Fruit fly (Drosophila melanogaster): ENCODE results near the gene CG31064.

CG31064 gene

DNA sequence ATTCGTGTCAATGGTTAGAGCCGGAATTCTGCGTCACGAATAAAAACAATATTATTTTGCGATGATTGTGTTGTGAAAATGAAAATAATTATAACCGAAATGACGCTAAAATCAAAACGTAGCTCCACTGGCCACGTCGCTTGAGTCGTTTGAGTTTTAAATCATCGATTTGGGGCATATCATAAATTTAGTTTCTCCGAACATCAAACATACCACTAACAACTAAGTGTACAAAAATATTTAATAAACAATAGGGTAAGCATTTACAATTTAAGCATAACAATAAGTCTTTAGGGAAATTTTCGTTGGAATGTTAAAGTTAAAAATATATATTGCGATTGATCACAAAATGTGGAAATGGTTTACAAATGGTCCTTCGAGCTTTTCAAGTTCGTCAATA lies 12.0 kb upstream of the CG31064 start, which contains the start of the genes TTLL6B and TfIIA-L:
Gene TTLL6B, minus strand, starts transcription at position 101 of the 400 bp plus-strand sequence.
Gene TfIIA-L, plus strand, starts transcription at position 206 of the 400 bp plus-strand sequence.
- TF ChIP-seq CG17806 (tag; optimal IDR thresholded peaks at IDR 0.05) (no peak), fd96Ca (GFP tag; IDR thresholded peaks at IDR 0.05) (no peak), CG34367 (tag; optimal IDR thresholded peaks at IDR 0.05) (no peak), D1 (tag; optimal IDR thresholded peaks at IDR 0.05) (no peak), CG14655 (GFP tag; optimal IDR thresholded peaks at IDR 0.05) (no peak), CG32121 (GFP tag; IDR thresholded peaks at IDR 0.05) (no peak), CG13204 (GFP tag; optimal IDR thresholded peaks at IDR 0.05) (no peak), Pif1A (GFP tag; optimal IDR thresholded peaks at IDR 0.05) (no peak), CG8301 (tag; optimal IDR thresholded peaks at IDR 0.05) (no peak), Ets98B (GFP tag; IDR thresholded peaks at IDR 0.05) (no peak), CG4496 (GFP tag; IDR thresholded peaks at IDR 0.05) (no peak), CG10348 (GFP tag; IDR thresholded peaks at IDR 0.05) (no peak), CG9948 (tag; optimal IDR thresholded peaks at IDR 0.05) (no peak), gl (tag; optimal IDR thresholded peaks at IDR 0.05) (no peak), CG8159 (tag; optimal IDR thresholded peaks at IDR 0.05) (no peak)

DNA sequence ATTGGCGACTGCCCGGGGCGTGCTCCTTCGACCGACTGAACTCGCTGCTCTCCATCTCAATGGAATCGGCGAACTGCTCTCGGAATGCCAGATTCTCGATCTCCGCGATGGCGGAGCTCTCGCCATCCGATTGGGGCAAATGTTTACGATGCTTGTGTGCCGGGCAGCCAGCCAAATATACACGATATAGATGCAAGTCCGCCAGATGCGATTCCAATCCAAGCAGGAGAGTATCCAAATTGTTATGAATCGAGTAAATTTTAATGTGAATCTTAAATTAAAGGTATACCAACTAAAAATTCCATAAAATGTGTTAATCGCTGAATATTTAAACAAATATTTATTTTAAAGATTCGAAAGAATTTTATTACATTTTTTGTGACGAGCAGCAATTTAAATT lies 9.0 kb upstream of the CG31064 start, which contains the start of gene CG5984:
Gene CG5984, minus strand, starts transcription at position 101 of the 400 bp plus-strand sequence.
- TF ChIP-seq Snoo (tag; optimal IDR thresholded peaks at IDR 0.05) (no peak), CG8301 (tag; optimal IDR thresholded peaks at IDR 0.05) (no peak), CG15710 (tag; optimal IDR thresholded peaks at IDR 0.05) (no peak), EcR (GFP tag; optimal IDR thresholded peaks at IDR 0.05) (no peak), CG13204 (GFP tag; optimal IDR thresholded peaks at IDR 0.05) (no peak), D1 (tag; optimal IDR thresholded peaks at IDR 0.05) (no peak), CG14655 (GFP tag; optimal IDR thresholded peaks at IDR 0.05) (no peak), gl (tag; optimal IDR thresholded peaks at IDR 0.05) (no peak), Pif1A (GFP tag; optimal IDR thresholded peaks at IDR 0.05) (no peak), CG12605 (GFP tag; IDR thresholded peaks at IDR 0.05) (no peak), CG32121 (GFP tag; IDR thresholded peaks at IDR 0.05) (no peak), Ets98B (GFP tag; IDR thresholded peaks at IDR 0.05) (no peak), Pif1B (GFP tag; optimal IDR thresholded peaks at IDR 0.05) (no peak), CG9948 (tag; optimal IDR thresholded peaks at IDR 0.05) (no peak), rn (GFP tag; IDR thresholded peaks at IDR 0.05) (no peak), CG34367 (tag; optimal IDR thresholded peaks at IDR 0.05) (no peak), CG17806 (tag; optimal IDR thresholded peaks at IDR 0.05) (no peak), CG10348 (GFP tag; IDR thresholded peaks at IDR 0.05) (no peak), CG8159 (tag; optimal IDR thresholded peaks at IDR 0.05) (no peak), CG4496 (GFP tag; IDR thresholded peaks at IDR 0.05) (no peak)

DNA sequence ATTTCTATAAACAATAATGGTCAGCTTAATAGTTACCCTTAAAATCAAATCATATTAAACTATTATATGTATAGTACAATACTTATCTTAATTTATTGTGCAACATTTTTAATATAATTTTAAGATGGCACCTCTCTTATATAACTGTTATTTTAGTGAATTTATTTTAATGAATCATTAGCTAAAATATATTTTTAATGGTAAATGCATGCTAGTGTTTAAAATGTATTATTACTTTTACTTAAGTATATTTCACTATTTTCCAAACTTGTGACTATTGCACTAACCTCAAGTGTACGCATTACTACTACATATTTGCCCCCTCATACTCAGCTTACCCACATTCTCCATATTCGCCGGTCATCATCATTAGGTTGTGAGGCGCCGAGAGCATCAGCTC lies 7.4 kb upstream of the CG31064 start:
- TF ChIP-seq CG8159 (tag; optimal IDR thresholded peaks at IDR 0.05), result peak; percentile 87
- peak; percentile 10 for TF ChIP-seq CG13204 (GFP tag; optimal IDR thresholded peaks at IDR 0.05)
- TF ChIP-seq CG8301 (tag; optimal IDR thresholded peaks at IDR 0.05), result peak; percentile 81
- peak; percentile 80 for TF ChIP-seq CG15710 (tag; optimal IDR thresholded peaks at IDR 0.05)
- TF ChIP-seq CG17806 (tag; optimal IDR thresholded peaks at IDR 0.05), result peak; percentile 69
- peak; percentile 64 for TF ChIP-seq CG12605 (GFP tag; IDR thresholded peaks at IDR 0.05)
- no peak for TF ChIP-seq Pif1B (GFP tag; optimal IDR thresholded peaks at IDR 0.05)
- TF ChIP-seq Snoo (tag; optimal IDR thresholded peaks at IDR 0.05), result no peak
- TF ChIP-seq CG32121 (GFP tag; IDR thresholded peaks at IDR 0.05), result peak; percentile 49
- no peak for TF ChIP-seq rn (GFP tag; IDR thresholded peaks at IDR 0.05)
- TF ChIP-seq Pif1A (GFP tag; optimal IDR thresholded peaks at IDR 0.05), result peak; percentile 5
- TF ChIP-seq Ets98B (GFP tag; IDR thresholded peaks at IDR 0.05), result no peak
- no peak for TF ChIP-seq EcR (GFP tag; optimal IDR thresholded peaks at IDR 0.05)
- peak; percentile 68 for TF ChIP-seq CG34367 (tag; optimal IDR thresholded peaks at IDR 0.05)
- TF ChIP-seq CG4496 (GFP tag; IDR thresholded peaks at IDR 0.05), result peak; percentile 48; the same call in 1 of the 3 replicates
- no peak for TF ChIP-seq fd96Ca (GFP tag; IDR thresholded peaks at IDR 0.05)
- peak; percentile 83 for TF ChIP-seq CG9948 (tag; optimal IDR thresholded peaks at IDR 0.05)
- TF ChIP-seq CG10348 (GFP tag; IDR thresholded peaks at IDR 0.05), result no peak
- no peak for TF ChIP-seq gl (tag; optimal IDR thresholded peaks at IDR 0.05)
- no peak for TF ChIP-seq D1 (tag; optimal IDR thresholded peaks at IDR 0.05)
- TF ChIP-seq CG14655 (GFP tag; optimal IDR thresholded peaks at IDR 0.05), result no peak

DNA sequence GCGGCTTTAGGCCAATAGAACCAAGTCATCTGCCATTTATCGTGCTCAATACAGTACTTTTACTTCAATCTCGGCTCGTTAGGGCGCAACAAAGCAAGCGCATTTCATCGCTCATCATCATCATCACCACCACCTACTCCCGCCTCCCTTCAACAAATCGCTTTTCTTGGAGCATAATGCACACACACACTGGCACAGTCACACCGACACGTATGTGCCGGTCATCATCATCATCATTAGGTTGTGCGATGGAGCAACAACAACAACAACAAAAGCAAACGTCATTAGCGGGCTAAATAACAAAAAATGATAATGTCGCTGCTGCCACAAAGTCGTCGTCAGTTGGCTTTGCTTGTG lies 6.5 kb upstream of the CG31064 start:
- no peak for TF ChIP-seq CG12605 (GFP tag; IDR thresholded peaks at IDR 0.05)
- 0 out of 2 replicates have a peak, but pooled peaks have one; percentile 25 for TF ChIP-seq CG32121 (GFP tag; IDR thresholded peaks at IDR 0.05)

DNA sequence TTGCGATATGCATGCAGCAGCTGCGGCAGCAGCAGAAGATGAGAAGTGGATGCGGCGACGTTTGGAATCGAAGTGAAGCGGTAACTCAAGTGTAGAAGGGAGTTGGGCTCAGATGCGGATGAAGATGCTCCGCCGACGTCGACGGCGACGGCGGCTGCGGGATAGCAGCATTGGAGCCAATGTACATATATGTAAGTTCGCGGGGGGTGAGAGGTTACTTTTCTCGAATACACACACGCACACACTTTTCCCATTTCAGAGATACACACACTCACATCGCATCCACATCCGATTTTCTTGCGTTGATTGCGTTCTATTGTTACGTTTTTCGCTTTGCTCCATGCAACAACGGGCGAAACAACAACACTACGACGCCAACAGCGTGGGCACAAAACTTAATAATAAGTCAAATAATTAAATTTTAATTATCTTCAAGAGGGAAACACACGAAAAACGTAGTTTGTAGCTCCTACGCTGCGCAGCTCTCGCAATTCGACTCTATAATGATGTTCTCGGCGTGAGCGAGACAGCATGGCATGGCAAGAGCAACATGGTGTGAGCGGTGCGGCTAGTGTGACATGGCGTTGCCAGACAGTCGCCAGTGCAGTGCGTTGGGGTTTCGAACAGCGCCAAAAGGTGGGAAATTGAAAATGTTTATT lies 6.0 kb upstream of the CG31064 start, which contains the start of gene CG18766:
Gene CG18766, minus strand, starts transcription at position 508 of the 659 bp plus-strand sequence.
- TF ChIP-seq fd96Ca (GFP tag; IDR thresholded peaks at IDR 0.05) (0 out of 3 replicates have a peak, but pooled peaks have one; percentile 17), EcR (GFP tag; optimal IDR thresholded peaks at IDR 0.05) (peak; percentile 54), Snoo (tag; optimal IDR thresholded peaks at IDR 0.05) (peak; percentile 26), CG17806 (tag; optimal IDR thresholded peaks at IDR 0.05) (no peak), CG32121 (GFP tag; IDR thresholded peaks at IDR 0.05) (no peak), gl (tag; optimal IDR thresholded peaks at IDR 0.05) (peak; percentile 26), Ets98B (GFP tag; IDR thresholded peaks at IDR 0.05) (peak; percentile 24; the same call in 1 of the 2 replicates), Pif1B (GFP tag; optimal IDR thresholded peaks at IDR 0.05) (peak; percentile 41), CG13204 (GFP tag; optimal IDR thresholded peaks at IDR 0.05) (peak; percentile 82)

DNA sequence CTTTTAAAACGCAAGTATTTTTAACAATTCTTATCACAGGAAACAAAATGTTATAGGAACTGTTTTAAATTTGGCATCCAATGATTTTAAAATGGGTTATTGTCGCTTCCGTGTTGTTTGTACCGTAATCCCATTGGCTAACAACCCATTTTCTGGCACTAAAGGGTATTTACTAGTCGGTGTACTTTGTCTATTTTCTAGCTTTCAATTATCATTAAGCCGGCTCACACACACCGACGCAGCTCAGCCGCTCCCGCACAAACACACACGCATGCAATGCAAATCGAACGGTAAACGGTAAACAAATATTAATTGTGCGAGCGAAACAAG lies 5.5 kb upstream of the CG31064 start:
- TF ChIP-seq Pif1B (GFP tag; optimal IDR thresholded peaks at IDR 0.05) (no peak), Pif1A (GFP tag; optimal IDR thresholded peaks at IDR 0.05) (no peak), Ets98B (GFP tag; IDR thresholded peaks at IDR 0.05) (no peak), CG4496 (GFP tag; IDR thresholded peaks at IDR 0.05) (no peak), CG9948 (tag; optimal IDR thresholded peaks at IDR 0.05) (no peak), fd96Ca (GFP tag; IDR thresholded peaks at IDR 0.05) (no peak; the same call in 2 of the 3 replicates), CG15710 (tag; optimal IDR thresholded peaks at IDR 0.05) (no peak)

All from whole organism, pupa.